Worm (Caenorhabditis elegans): ENCODE measurements around the gene C37C3.11.
A peak's percentile ranks its signal among the peaks of the same experiment; 100 is the strongest.

Gene C37C3.11

DNA sequence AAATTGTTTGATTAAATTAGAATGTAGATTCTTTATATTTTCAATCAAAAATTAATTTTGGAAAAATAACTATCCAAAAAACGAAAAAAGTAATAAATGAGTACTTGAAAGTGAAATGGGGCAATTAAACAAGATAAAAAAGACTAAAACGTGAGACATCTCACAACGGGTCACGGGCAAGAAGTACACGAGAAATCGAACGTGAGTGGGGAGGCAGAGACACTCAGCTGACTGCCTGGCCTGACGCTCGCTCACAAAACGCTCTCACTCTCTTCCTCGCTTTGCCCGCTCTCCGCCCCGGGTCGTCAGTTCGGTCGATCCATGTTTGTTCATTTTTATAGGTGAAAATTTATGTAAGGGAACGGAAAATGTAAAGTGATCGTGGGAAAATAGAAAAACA, 16.3 kb downstream of the C37C3.11 start:
- no peak for TF ChIP-seq lin-13 (GFP tag; optimal IDR thresholded peaks at IDR 0.05)
- TF ChIP-seq dmd-8 (GFP tag; IDR thresholded peaks at IDR 0.05) = no peak
- no peak for TF ChIP-seq zip-2 (tag; optimal IDR thresholded peaks at IDR 0.05)
- no peak for TF ChIP-seq zip-11 (GFP tag; IDR thresholded peaks at IDR 0.05)
- peak; percentile 74 for TF ChIP-seq mxl-3 (GFP tag; optimal IDR thresholded peaks at IDR 0.05)
- no peak for TF ChIP-seq ces-1 (GFP tag; optimal IDR thresholded peaks at IDR 0.05)
- TF ChIP-seq hmg-1.1 (GFP tag; IDR thresholded peaks at IDR 0.05) = peak; percentile 57
- peak; percentile 42 for TF ChIP-seq dmd-6 (GFP tag; IDR thresholded peaks at IDR 0.05)
- peak in 1 of 2 experiments; percentile 16 for TF ChIP-seq lsy-2 (tag; optimal IDR thresholded peaks at IDR 0.05)
- TF ChIP-seq madf-9 (GFP tag; conservative IDR thresholded peaks at IDR 0.05) = 0 out of 2 replicates have a peak, but pooled peaks have one; percentile 25
- TF ChIP-seq madf-5 (GFP tag; IDR thresholded peaks at IDR 0.05) = no peak
- TF ChIP-seq tag-97 (GFP tag; IDR thresholded peaks at IDR 0.05) = no peak
- no peak for TF ChIP-seq skn-1 (tag; optimal IDR thresholded peaks at IDR 0.05)
- no peak for TF ChIP-seq daf-16 (GFP tag; optimal IDR thresholded peaks at IDR 0.05)
- TF ChIP-seq daf-16 (tag; optimal IDR thresholded peaks at IDR 0.05) = peak; percentile 32
- peak; percentile 26 for TF ChIP-seq mep-1 (tag; optimal IDR thresholded peaks at IDR 0.05)
- TF ChIP-seq set-16 (GFP tag; IDR thresholded peaks at IDR 0.05) = peak; percentile 69
- no peak for TF ChIP-seq pqm-1 (tag; optimal IDR thresholded peaks at IDR 0.05)
- peak; percentile 43 for TF ChIP-seq nhr-28 (tag; optimal IDR thresholded peaks at IDR 0.05)
- TF ChIP-seq arid-1 (GFP tag; conservative IDR thresholded peaks at IDR 0.05) = no peak
- TF ChIP-seq php-3 (GFP tag; IDR thresholded peaks at IDR 0.05) = peak; percentile 54; the same call in 1 of the 2 replicates
- TF ChIP-seq ceh-28 (tag; optimal IDR thresholded peaks at IDR 0.05) = no peak
- TF ChIP-seq rbr-2 (tag; optimal IDR thresholded peaks at IDR 0.05) = no peak
- TF ChIP-seq lim-7 (GFP tag; IDR thresholded peaks at IDR 0.05) = no peak
- no peak for TF ChIP-seq F10B5.3 (tag; optimal IDR thresholded peaks at IDR 0.05)
- TF ChIP-seq hlh-11 (tag; optimal IDR thresholded peaks at IDR 0.05) = peak; percentile 86
- no peak for TF ChIP-seq ztf-11 (tag; optimal IDR thresholded peaks at IDR 0.05)
- TF ChIP-seq Y48G9A.11 (GFP tag; IDR thresholded peaks at IDR 0.05) = no peak
- no peak for TF ChIP-seq fkh-10 (GFP tag; optimal IDR thresholded peaks at IDR 0.05)
- TF ChIP-seq tra-1 (GFP tag; IDR thresholded peaks at IDR 0.05) = no peak
- TF ChIP-seq attf-4 (tag; optimal IDR thresholded peaks at IDR 0.05) = no peak
- peak; percentile 42; the same call in 1 of the 2 replicates for TF ChIP-seq ceh-20 (GFP tag; IDR thresholded peaks at IDR 0.05)
- no peak for TF ChIP-seq snpc-4 (tag; optimal IDR thresholded peaks at IDR 0.05)
- peak; percentile 97 for TF ChIP-seq hlh-30 (tag; optimal IDR thresholded peaks at IDR 0.05; ENCODE audit: insufficient read depth)
- no peak for TF ChIP-seq T26A8.4 (GFP tag; IDR thresholded peaks at IDR 0.05)
- TF ChIP-seq F49E8.2 (tag; optimal IDR thresholded peaks at IDR 0.05; ENCODE audit: borderline replicate concordance) = no peak
- TF ChIP-seq nhr-6 (tag; optimal IDR thresholded peaks at IDR 0.05) = no peak
- no peak for TF ChIP-seq T20F7.1 (GFP tag; optimal IDR thresholded peaks at IDR 0.05)
- TF ChIP-seq aly-2 (tag; optimal IDR thresholded peaks at IDR 0.05) = no peak
- TF ChIP-seq mes-2 (tag; optimal IDR thresholded peaks at IDR 0.05; ENCODE audit: poor library complexity, severe bottlenecking) = peak; percentile 42
- TF ChIP-seq dve-1 (tag; optimal IDR thresholded peaks at IDR 0.05; ENCODE audit: insufficient read depth) = no peak
- no peak for TF ChIP-seq Y75B8A.6 (GFP tag; IDR thresholded peaks at IDR 0.05)
- TF ChIP-seq cey-2 (tag; optimal IDR thresholded peaks at IDR 0.05; ENCODE audit: borderline replicate concordance, insufficient read depth) = no peak
- peak in 1 of 2 experiments; percentile 39 for TF ChIP-seq hif-1 (tag; optimal IDR thresholded peaks at IDR 0.05)
- TF ChIP-seq lin-39 (tag; optimal IDR thresholded peaks at IDR 0.05) = no peak
- TF ChIP-seq fos-1 (tag; optimal IDR thresholded peaks at IDR 0.05) = no peak
- TF ChIP-seq Y105C5A.15 (GFP tag; IDR thresholded peaks at IDR 0.05) = no peak
- no peak for TF ChIP-seq nhr-237 (tag; optimal IDR thresholded peaks at IDR 0.05)
- TF ChIP-seq lin-29 (GFP tag; IDR thresholded peaks at IDR 0.05) = no peak
- TF ChIP-seq D1046.2 (GFP tag; IDR thresholded peaks at IDR 0.05) = no peak
- TF ChIP-seq unc-39 (tag; optimal IDR thresholded peaks at IDR 0.05) = no peak
- no peak for TF ChIP-seq nhr-102 (tag; optimal IDR thresholded peaks at IDR 0.05)

Measured in whole organism, L4 larva.